Worm (Caenorhabditis elegans) whole organism, L4/young adult: Measurements from ENCODE around the gene spp-11.

ENCODE experiments used
- W03F9.2 ChIP-seq: fragments of 150-350 bp; optimal IDR thresholded peaks from 2 replicates; lab custom pipeline; 2014; ENCODE audit warnings: missing biosample characterization, missing genetic modification characterization
- dao-5 ChIP-seq: sonication (generic microtip); optimal IDR thresholded peaks from 2 replicates; lab custom pipeline; 2016; ENCODE audit warnings: missing genotype, missing genetic modification characterization, moderate library complexity, missing compliant biosample characterization
- him-1 ChIP-seq: sonication (generic microtip); optimal IDR thresholded peaks from 2 replicates; lab custom pipeline; 2016; ENCODE audit warnings: missing genotype, missing genetic modification reagents, missing genetic modification characterization, missing compliant biosample characterization

Gene spp-11

DNA sequence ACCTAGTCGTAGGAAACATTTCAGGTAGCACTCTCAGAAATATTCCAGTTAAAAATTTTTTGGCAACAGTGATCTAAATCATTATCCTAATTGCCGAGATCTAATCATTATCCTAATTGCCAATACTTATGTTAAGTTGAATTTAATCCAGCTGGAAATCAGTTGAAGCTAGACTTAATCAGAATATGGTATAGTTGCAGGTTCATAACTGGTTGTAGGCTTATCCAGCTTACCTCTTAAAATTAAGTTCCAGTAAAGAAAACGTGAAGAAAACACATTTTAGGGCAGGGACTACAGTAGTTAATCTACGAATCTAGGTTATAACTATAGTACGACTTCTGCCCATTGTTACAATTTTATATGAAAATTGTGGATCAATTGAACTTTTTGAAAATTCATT is 30.5 kb downstream of the spp-11 start:
- TF ChIP-seq dao-5 (tag; lab: Kevin White, UChicago), result no peak
- TF ChIP-seq W03F9.2 (tag; lab: Kevin White, UChicago), result no peak
- no peak for TF ChIP-seq him-1

DNA sequence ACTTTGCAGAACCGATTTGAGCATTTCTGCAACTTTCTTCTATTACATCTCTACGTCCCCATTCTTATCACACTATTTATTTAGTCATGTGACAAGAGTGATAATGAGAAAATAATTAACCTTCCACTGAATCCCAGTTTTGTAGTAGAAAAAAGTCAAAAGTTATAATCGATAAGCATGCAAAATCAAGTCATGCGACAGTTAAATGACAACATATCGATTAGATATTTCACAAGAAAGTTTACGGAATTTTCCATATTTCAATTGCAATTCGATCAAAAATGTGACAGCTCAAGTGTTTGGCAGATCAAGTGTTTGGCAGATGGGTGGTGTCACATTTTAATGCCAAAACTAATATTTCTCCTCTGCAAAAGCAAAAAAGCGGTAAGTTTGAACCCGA is 32.5 kb downstream of the spp-11 start:
- TF ChIP-seq him-1 (no peak), W03F9.2 (tag; lab: Kevin White, UChicago) (no peak), dao-5 (tag; lab: Kevin White, UChicago) (no peak)

DNA sequence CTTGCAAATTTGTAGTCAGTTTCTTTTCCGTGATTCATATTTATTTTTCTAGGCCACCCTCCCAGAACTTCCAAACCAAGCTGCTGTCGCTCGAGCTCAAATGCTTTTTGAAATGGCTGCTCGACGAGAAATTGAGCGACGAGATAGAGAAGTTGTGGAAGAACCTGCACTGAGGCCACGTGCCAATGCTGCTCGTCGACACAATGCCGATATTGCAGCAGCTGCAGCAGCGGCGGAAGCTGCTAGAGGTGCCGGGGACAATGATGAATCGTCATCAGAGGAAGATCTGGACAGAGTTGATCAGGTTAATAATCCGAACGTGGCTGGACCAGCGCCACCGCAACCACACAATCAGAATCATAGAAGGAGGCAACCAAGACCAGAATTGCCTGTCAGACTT is 33.8 kb downstream of the spp-11 start:
- no peak for TF ChIP-seq dao-5 (tag; lab: Kevin White, UChicago)

DNA sequence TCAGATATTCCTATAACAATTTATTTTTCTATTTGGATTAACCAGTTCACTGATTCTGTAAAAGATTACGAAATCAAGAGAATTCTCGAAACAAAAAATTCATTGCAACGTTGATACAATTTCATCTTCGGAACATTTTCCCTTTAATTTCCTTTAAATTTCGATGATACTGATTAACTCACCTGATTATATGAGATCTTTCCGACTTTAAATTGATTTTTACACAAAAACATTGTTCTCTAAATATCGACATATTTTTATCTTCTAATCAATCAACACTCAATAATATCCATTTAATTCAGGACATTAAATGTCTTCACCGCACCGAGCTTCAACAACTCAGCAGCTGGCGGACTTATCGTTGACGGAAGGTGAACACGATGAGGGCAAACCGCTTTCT is 36.2 kb downstream of the spp-11 start, which contains the start of gene lin-23:
Gene lin-23 (plus strand): TSS at position 301 of the 400 bp plus-strand sequence.
- no peak for TF ChIP-seq him-1
- TF ChIP-seq dao-5 (tag; lab: Kevin White, UChicago), result no peak
- no peak for TF ChIP-seq W03F9.2 (tag; lab: Kevin White, UChicago)

DNA sequence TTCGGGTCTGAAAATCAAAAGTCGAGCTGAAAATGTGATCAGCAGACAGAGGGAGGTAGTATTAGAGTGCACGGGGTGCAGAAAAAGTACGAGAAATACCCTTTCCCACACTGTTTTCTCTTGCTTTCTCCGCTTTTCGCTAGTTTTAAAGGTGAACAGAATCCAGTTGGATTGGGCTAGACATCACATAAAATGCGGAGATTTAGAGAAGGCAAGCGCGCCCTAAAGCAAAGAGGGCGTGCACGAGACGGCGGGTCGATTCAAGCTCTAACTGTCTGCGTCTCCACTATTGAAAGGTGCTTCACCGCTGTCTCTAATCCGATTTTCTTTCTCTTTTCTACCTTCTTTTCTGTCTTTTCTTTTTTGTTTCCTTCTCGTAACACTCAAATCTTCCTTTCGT is 37.1 kb downstream of the spp-11 start:
- peak; percentile 81 for TF ChIP-seq W03F9.2 (tag; lab: Kevin White, UChicago)
- no peak for TF ChIP-seq him-1

DNA sequence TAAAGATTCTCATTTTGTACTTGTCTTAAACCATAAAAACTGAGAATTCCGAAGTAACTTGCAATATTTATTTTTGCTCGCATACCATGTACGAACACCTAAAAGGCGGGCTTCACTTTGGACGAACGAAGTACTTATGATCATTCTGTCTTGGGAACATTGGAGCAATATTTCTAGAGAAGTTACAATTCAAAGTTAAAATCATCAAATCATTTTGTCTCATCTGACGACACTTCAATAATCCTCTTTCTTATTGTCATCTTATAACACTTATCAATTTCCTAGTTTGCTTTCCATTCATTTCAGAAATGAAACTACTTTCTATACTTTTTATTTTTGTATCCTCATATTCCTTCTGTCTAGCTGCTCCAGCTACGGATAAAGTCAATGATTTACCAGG is 40.5 kb downstream of the spp-11 start, which contains the start of gene ctsa-4.1:
Gene ctsa-4.1 (plus strand): TSS at position 301 of the 400 bp plus-strand sequence.
- TF ChIP-seq dao-5 (tag; lab: Kevin White, UChicago), result no peak
- TF ChIP-seq W03F9.2 (tag; lab: Kevin White, UChicago), result no peak
- TF ChIP-seq him-1, result no peak

DNA sequence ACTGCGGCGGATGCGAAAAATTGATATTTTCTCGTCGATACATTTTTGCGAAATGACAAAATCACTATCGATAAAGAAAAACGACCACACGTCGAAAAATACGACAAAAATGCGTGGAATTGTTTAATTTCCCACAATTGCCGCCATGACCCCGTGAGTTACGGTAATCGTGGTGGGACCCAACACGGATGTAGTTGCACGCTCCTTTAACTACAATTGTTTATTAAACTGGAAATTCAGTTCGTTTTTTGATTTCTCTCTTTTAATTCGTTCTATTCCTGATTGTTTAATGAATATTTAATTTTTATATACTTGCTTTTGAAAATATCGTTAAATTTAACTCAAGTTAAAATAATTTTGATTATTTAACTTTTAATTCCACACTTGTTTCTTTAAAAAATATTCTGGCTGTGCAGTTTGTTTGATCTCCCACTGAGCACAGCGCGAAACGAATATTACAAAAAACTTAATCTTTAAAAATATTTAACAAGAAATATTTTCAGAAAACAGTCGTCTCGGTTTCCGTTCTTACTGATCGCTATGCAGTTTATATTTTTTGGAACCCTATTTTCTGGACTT is 41.9 kb downstream of the spp-11 start, which contains the start of the genes ani-2 and clec-88:
Gene ani-2 (minus strand): TSS at position 131 of the 579 bp plus-strand sequence.
Gene clec-88 (plus strand): TSS at position 486 of the 579 bp plus-strand sequence.
- TF ChIP-seq him-1, result no peak
- TF ChIP-seq dao-5 (tag; lab: Kevin White, UChicago), result no peak
- TF ChIP-seq W03F9.2 (tag; lab: Kevin White, UChicago), result no peak

DNA sequence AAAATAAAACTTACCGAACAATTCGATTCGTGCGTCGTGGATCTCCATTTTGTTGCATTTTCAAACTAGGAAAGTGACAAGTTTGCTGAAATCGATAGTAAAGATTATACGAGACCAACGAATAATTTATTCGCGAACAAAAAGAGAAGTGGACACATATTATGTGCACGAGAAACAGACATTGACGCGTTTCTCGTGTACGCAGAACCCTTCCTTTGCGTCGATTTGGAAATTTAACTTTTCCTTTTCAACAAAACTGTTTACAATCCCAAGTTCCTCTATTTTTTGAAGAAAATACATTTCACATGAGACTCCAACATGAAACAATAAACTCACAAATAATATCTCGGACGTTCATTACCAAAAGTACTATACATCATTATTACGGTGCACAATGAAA is 46.4 kb downstream of the spp-11 start, which contains the start of gene K10B2.4:
Gene K10B2.4 (minus strand): TSS at position 138 of the 400 bp plus-strand sequence.
- TF ChIP-seq W03F9.2 (tag; lab: Kevin White, UChicago) (peak; percentile 72), dao-5 (tag; lab: Kevin White, UChicago) (no peak), him-1 (no peak)

DNA sequence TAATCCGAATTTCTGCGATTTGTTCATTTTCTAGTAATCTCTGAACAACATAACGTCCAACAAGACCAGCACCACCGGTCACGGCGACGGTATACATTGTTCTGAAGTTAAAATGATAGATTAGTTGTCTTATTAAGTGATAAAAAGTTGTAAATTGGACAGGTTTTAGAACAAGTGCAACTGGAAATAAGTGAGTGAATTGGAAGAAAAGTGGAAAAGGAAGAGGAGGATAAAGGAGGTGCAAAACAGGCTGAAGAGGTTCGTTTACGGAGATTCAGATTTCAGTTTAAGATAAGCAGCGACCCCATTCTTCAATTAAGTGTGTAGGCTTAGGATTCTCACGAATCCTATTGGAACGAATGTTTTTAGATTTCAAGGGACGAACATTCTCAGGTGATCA is 48.3 kb downstream of the spp-11 start, which contains the start of gene C32D5.12:
Gene C32D5.12 (minus strand): TSS at position 101 of the 400 bp plus-strand sequence.
- TF ChIP-seq him-1, result no peak
- no peak for TF ChIP-seq W03F9.2 (tag; lab: Kevin White, UChicago)
- TF ChIP-seq dao-5 (tag; lab: Kevin White, UChicago), result no peak

DNA sequence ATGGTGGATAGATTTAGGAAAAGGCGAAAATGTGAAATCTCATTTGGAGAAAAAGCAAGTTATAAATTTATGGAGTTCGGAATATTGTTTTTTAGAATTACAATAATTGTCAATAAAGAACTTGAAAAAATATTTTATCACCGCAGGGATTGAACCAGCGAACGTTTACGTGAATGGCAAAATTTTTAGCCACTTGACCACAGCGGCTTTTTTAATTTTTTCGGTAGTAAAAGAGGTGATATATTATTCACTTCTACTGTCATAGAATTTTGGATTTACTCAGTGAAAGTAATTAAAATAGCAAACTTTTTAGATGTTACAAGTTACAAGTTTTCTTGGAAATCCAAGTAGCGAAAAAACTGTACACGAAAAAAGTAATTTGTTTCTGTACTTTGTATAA is 48.9 kb downstream of the spp-11 start:
- TF ChIP-seq dao-5 (tag; lab: Kevin White, UChicago), result no peak
- no peak for TF ChIP-seq him-1
- TF ChIP-seq W03F9.2 (tag; lab: Kevin White, UChicago), result no peak

DNA sequence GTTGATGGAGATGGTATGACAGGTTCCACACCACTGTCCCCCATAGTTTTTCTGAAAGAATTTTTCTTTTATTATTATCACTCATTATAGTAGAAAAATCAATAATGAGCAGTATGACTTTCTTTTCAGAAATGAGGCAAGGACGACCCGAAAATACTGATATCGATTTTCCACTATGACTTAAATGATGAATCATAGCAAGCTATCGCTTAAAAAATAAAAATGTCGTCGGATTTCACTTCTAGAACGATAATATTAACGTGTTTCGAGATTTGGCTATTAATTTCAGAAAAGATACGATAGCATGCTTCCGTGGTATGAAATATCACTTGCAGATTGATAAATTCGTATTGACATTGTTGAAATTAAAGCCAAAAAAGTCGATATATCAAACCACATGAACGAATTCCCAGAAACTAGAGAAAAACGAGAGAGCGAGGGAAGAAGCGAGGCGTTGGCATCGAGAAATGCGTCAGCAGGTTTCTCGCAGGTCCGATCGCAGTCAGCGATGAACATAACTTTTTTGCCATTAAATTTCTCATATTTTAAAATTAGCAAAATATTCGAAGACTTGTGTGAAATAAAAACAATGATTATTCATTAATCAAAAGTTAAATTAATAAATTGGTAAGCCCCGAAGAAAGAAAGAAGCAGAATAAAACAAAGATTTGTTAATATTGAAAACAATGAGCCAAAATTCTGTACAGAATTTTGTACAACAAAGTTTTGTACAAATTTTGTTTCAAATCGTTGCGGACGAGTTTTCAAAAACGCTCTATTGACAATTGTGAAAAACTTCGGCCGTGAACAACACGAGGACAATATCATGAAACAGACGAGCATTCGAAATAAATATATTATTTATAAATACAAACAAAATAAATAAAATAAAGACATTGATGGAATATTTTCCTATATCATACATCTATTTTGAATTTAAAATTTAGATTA is 51.5 kb downstream of the spp-11 start, which contains the start of gene C32D5.11:
Gene C32D5.11 (minus strand): TSS at position 51 of the 951 bp plus-strand sequence.
- TF ChIP-seq W03F9.2 (tag; lab: Kevin White, UChicago) (peak; percentile 73), dao-5 (tag; lab: Kevin White, UChicago) (no peak)
